Fruit fly (Drosophila melanogaster): ENCODE data around the gene Ibf2.

The Ibf2 gene

dm6 chr3R:9224807-9225206 lies 33.5 kb downstream of the Ibf2 start (continued):
- no peak for TF ChIP-seq Hr78 (GFP tag; optimal IDR thresholded peaks at IDR 0.05)
- TF ChIP-seq CG13424 (tag; optimal IDR thresholded peaks at IDR 0.05), result peak; percentile 75
- TF ChIP-seq HLH54F (GFP tag; optimal IDR thresholded peaks at IDR 0.05), result peak; percentile 9
- no peak for TF ChIP-seq D19B (GFP tag; optimal IDR thresholded peaks at IDR 0.05)
- TF ChIP-seq Poxn (GFP tag; IDR thresholded peaks at IDR 0.05), result no peak
- peak; percentile 23 for TF ChIP-seq tx (GFP tag; optimal IDR thresholded peaks at IDR 0.05)
- no peak for TF ChIP-seq ac (GFP tag; optimal IDR thresholded peaks at IDR 0.05)
- TF ChIP-seq Ada2b (GFP tag; IDR thresholded peaks at IDR 0.05), result peak; percentile 51
- no peak for TF ChIP-seq luna (GFP tag; optimal IDR thresholded peaks at IDR 0.05)
- no peak for TF ChIP-seq Gsc (GFP tag; IDR thresholded peaks at IDR 0.05)
- no peak for TF ChIP-seq CG3995 (GFP tag; optimal IDR thresholded peaks at IDR 0.05)
- peak; percentile 72 for TF ChIP-seq tap (tag; optimal IDR thresholded peaks at IDR 0.05)
- TF ChIP-seq ash1 (GFP tag; optimal IDR thresholded peaks at IDR 0.05), result no peak
- TF ChIP-seq CG17568 (GFP tag; optimal IDR thresholded peaks at IDR 0.05), result peak; percentile 21
- TF ChIP-seq mam (GFP tag; optimal IDR thresholded peaks at IDR 0.05), result peak; percentile 34
- TF ChIP-seq B-H1 (GFP tag; IDR thresholded peaks at IDR 0.05), result peak; percentile 60
- 0 out of 2 replicates have a peak, but pooled peaks have one; percentile 6 for TF ChIP-seq CG4360 (GFP tag; IDR thresholded peaks at IDR 0.05)
- peak; percentile 49 for TF ChIP-seq H2.0 (GFP tag; IDR thresholded peaks at IDR 0.05)
- TF ChIP-seq en (GFP tag; optimal IDR thresholded peaks at IDR 0.05), result peak; percentile 6
- TF ChIP-seq CG11504 (tag; optimal IDR thresholded peaks at IDR 0.05), result peak; percentile 83
- no peak for TF ChIP-seq knrl (GFP tag; IDR thresholded peaks at IDR 0.05; ENCODE audit: partially characterized antibody)
- TF ChIP-seq pum (GFP tag; optimal IDR thresholded peaks at IDR 0.05), result peak; percentile 62
- TF ChIP-seq CG4820 (GFP tag; optimal IDR thresholded peaks at IDR 0.05), result peak; percentile 75
- no peak for TF ChIP-seq NC2α (GFP tag; optimal IDR thresholded peaks at IDR 0.05)
- TF ChIP-seq zfh2 (GFP tag; optimal IDR thresholded peaks at IDR 0.05), result no peak
- TF ChIP-seq Xbp1 (GFP tag; optimal IDR thresholded peaks at IDR 0.05), result peak; percentile 81
- TF ChIP-seq da (GFP tag; optimal IDR thresholded peaks at IDR 0.05), result peak; percentile 45
- TF ChIP-seq bbx (GFP tag; IDR thresholded peaks at IDR 0.05; ENCODE audit: partially characterized antibody), result no peak
- TF ChIP-seq HmgD (GFP tag; optimal IDR thresholded peaks at IDR 0.05), result no peak
- peak; percentile 46 for TF ChIP-seq ewg (GFP tag; optimal IDR thresholded peaks at IDR 0.05)
- TF ChIP-seq CG8924 (tag; optimal IDR thresholded peaks at IDR 0.05), result peak; percentile 85
- TF ChIP-seq z (GFP tag; IDR thresholded peaks at IDR 0.05), result no peak
- TF ChIP-seq Dip3 (GFP tag; optimal IDR thresholded peaks at IDR 0.05), result peak; percentile 3
- peak; percentile 57; the same call in 1 of the 2 replicates for TF ChIP-seq CG31224 (GFP tag; IDR thresholded peaks at IDR 0.05)
- no peak for TF ChIP-seq prd (optimal IDR thresholded peaks at IDR 0.05)
- peak; percentile 83 for TF ChIP-seq prd (GFP tag; IDR thresholded peaks at IDR 0.05)
- peak; percentile 56 for TF ChIP-seq CG2875 (GFP tag; optimal IDR thresholded peaks at IDR 0.05)
- TF ChIP-seq dan (GFP tag; IDR thresholded peaks at IDR 0.05), result no peak
- TF ChIP-seq Deaf1 (tag; optimal IDR thresholded peaks at IDR 0.05), result peak; percentile 61
- no peak for TF ChIP-seq disco-r (GFP tag; optimal IDR thresholded peaks at IDR 0.05)
- TF ChIP-seq Rx (GFP tag; IDR thresholded peaks at IDR 0.05), result no peak; the same call in 1 of the 2 replicates
- TF ChIP-seq Hmr (GFP tag; optimal IDR thresholded peaks at IDR 0.05), result peak; percentile 57
- peak; percentile 8 for TF ChIP-seq CG17802 (tag; optimal IDR thresholded peaks at IDR 0.05)
- no peak for TF ChIP-seq CG6791 (GFP tag; IDR thresholded peaks at IDR 0.05; ENCODE audit: partially characterized antibody)
- TF ChIP-seq CG11247 (GFP tag; IDR thresholded peaks at IDR 0.05), result no peak
- peak; percentile 54 for TF ChIP-seq CG9437 (GFP tag; optimal IDR thresholded peaks at IDR 0.05)
- peak; percentile 80 for TF ChIP-seq tgo (GFP tag; IDR thresholded peaks at IDR 0.05)
- TF ChIP-seq gt (GFP tag; IDR thresholded peaks at IDR 0.05), result no peak
- peak; percentile 48 for TF ChIP-seq nmo (GFP tag; optimal IDR thresholded peaks at IDR 0.05)
- TF ChIP-seq shn (GFP tag; optimal IDR thresholded peaks at IDR 0.05), result peak; percentile 39
- no peak for TF ChIP-seq ham (GFP tag; IDR thresholded peaks at IDR 0.05)
- TF ChIP-seq CG30431 (GFP tag; optimal IDR thresholded peaks at IDR 0.05), result peak; percentile 22

Measured in whole organism, embryonic.